Worm (Caenorhabditis elegans): Measurements from ENCODE around the gene C03E10.3.

ce11 chrV:11268791-11269190 lies 17.4 kb upstream of the C03E10.3 start, which contains the start of gene str-115:
- TF ChIP-seq mdl-1 (tag; optimal IDR thresholded peaks at IDR 0.05) (no peak), sma-3 (GFP tag; optimal IDR thresholded peaks at IDR 0.05) (no peak), zag-1 (tag; optimal IDR thresholded peaks at IDR 0.05) (no peak)
